Fruit fly (Drosophila melanogaster): ENCODE measurements around the gene Lgr3.

- no peak for TF ChIP-seq CG8478 (optimal IDR thresholded peaks at IDR 0.05)
- TF ChIP-seq Dll (optimal IDR thresholded peaks at IDR 0.05): no peak
- TF ChIP-seq psq (optimal IDR thresholded peaks at IDR 0.05): no peak
- no peak for TF ChIP-seq pan (optimal IDR thresholded peaks at IDR 0.05)
- TF ChIP-seq usp (GFP tag; optimal IDR thresholded peaks at IDR 0.05): no peak
Measured at dm6 chr3R:25680528-25680927, 14.9 kb downstream of the Lgr3 start, which contains the start of the genes CG4743 and Idh3g.
